Fruit fly (Drosophila melanogaster): ENCODE results near the gene CG4287.

Gene CG4287

dm6 chr3R:15933609-15934232 is 29.9 kb downstream of the CG4287 start, which contains the start of the genes CG5478 and blp (continued):
- TF ChIP-seq sens-2 (GFP tag; IDR thresholded peaks at IDR 0.05) (no peak), Ets97D (GFP tag; optimal IDR thresholded peaks at IDR 0.05) (peak; percentile 10), Hey (tag; optimal IDR thresholded peaks at IDR 0.05) (no peak), zfh2 (GFP tag; optimal IDR thresholded peaks at IDR 0.05) (no peak), Oli (tag; optimal IDR thresholded peaks at IDR 0.05) (no peak), chm (GFP tag; IDR thresholded peaks at IDR 0.05) (no peak), Hsf (GFP tag; optimal IDR thresholded peaks at IDR 0.05) (no peak), ap (GFP tag; IDR thresholded peaks at IDR 0.05) (no peak), caup (GFP tag; optimal IDR thresholded peaks at IDR 0.05; ENCODE audit: severe bottlenecking) (no peak), Sry-δ (GFP tag; optimal IDR thresholded peaks at IDR 0.05) (peak; percentile 86), CG2712 (tag; optimal IDR thresholded peaks at IDR 0.05) (peak; percentile 35), CG30020 (tag; optimal IDR thresholded peaks at IDR 0.05) (no peak), tio (GFP tag; optimal IDR thresholded peaks at IDR 0.05) (no peak), croc (GFP tag; conservative IDR thresholded peaks at IDR 0.05) (no peak), Lhr (GFP tag; optimal IDR thresholded peaks at IDR 0.05) (no peak), Fer2 (tag; optimal IDR thresholded peaks at IDR 0.05) (no peak), zfh1 (GFP tag; IDR thresholded peaks at IDR 0.05) (no peak), CG31224 (GFP tag; IDR thresholded peaks at IDR 0.05) (no peak), slou (GFP tag; optimal IDR thresholded peaks at IDR 0.05) (no peak), CG8944 (GFP tag; optimal IDR thresholded peaks at IDR 0.05) (no peak), sisA (GFP tag; IDR thresholded peaks at IDR 0.05) (no peak), CG10959 (GFP tag; IDR thresholded peaks at IDR 0.05) (no peak), CG6683 (GFP tag; optimal IDR thresholded peaks at IDR 0.05) (no peak), pho (GFP tag; optimal IDR thresholded peaks at IDR 0.05) (no peak), CG34422 (GFP tag; IDR thresholded peaks at IDR 0.05) (peak; percentile 34; the same call in 1 of the 3 replicates), Aef1 (GFP tag; IDR thresholded peaks at IDR 0.05) (no peak), CG9215 (GFP tag; IDR thresholded peaks at IDR 0.05) (no peak), CG13123 (GFP tag; optimal IDR thresholded peaks at IDR 0.05) (no peak), zf30C (GFP tag; optimal IDR thresholded peaks at IDR 0.05) (no peak), CG18476 (GFP tag; optimal IDR thresholded peaks at IDR 0.05) (no peak), mld (GFP tag; IDR thresholded peaks at IDR 0.05; ENCODE audit: partially characterized antibody) (peak; percentile 66; the same call in 2 of the 3 replicates), CG15269 (tag; optimal IDR thresholded peaks at IDR 0.05) (no peak), Med (GFP tag) (peak; percentile 72), wdn (GFP tag; IDR thresholded peaks at IDR 0.05) (no peak), CG11456 (GFP tag; IDR thresholded peaks at IDR 0.05) (no peak), CG34224 (GFP tag; IDR thresholded peaks at IDR 0.05; ENCODE audit: partially characterized antibody) (peak; percentile 97), Doc3 (GFP tag; IDR thresholded peaks at IDR 0.05; ENCODE audit: partially characterized antibody) (peak; percentile 92), so (GFP tag; IDR thresholded peaks at IDR 0.05) (no peak; the same call in 2 of the 3 replicates), prd (optimal IDR thresholded peaks at IDR 0.05) (no peak), prd (GFP tag; IDR thresholded peaks at IDR 0.05) (no peak), stwl (tag; optimal IDR thresholded peaks at IDR 0.05) (peak; percentile 68), Mes4 (GFP tag; optimal IDR thresholded peaks at IDR 0.05) (no peak), fd102C (GFP tag; optimal IDR thresholded peaks at IDR 0.05) (no peak), nerfin-2 (GFP tag; IDR thresholded peaks at IDR 0.05; ENCODE audit: partially characterized antibody) (peak; percentile 90), Rfx (GFP tag; IDR thresholded peaks at IDR 0.05) (no peak), shn (GFP tag; optimal IDR thresholded peaks at IDR 0.05) (no peak), Elba2 (GFP tag; optimal IDR thresholded peaks at IDR 0.05) (no peak), E2f2 (GFP tag; IDR thresholded peaks at IDR 0.05) (peak; percentile 93), Myb (GFP tag; optimal IDR thresholded peaks at IDR 0.05) (peak; percentile 55), HmgD (GFP tag; optimal IDR thresholded peaks at IDR 0.05) (no peak), ro (GFP tag; IDR thresholded peaks at IDR 0.05) (no peak), Ravus (GFP tag; IDR thresholded peaks at IDR 0.05) (no peak)
